Worm (Caenorhabditis elegans) whole organism, L4/young adult: ENCODE data around the gene clec-207.
A peak's percentile ranks its signal among the peaks of the same experiment; 100 is the strongest.

ENCODE experiments used
- W03F9.2 ChIP-seq: fragments of 150-350 bp; optimal IDR thresholded peaks from 2 replicates; lab custom pipeline; 2014; ENCODE audit warnings: missing biosample characterization, missing genetic modification characterization
- dao-5 ChIP-seq: sonication (generic microtip); optimal IDR thresholded peaks from 2 replicates; lab custom pipeline; 2016; ENCODE audit warnings: missing genotype, missing genetic modification characterization, moderate library complexity, missing compliant biosample characterization
- him-1 ChIP-seq: sonication (generic microtip); optimal IDR thresholded peaks from 2 replicates; lab custom pipeline; 2016; ENCODE audit warnings: missing genotype, missing genetic modification reagents, missing genetic modification characterization, missing compliant biosample characterization

clec-207 gene

DNA sequence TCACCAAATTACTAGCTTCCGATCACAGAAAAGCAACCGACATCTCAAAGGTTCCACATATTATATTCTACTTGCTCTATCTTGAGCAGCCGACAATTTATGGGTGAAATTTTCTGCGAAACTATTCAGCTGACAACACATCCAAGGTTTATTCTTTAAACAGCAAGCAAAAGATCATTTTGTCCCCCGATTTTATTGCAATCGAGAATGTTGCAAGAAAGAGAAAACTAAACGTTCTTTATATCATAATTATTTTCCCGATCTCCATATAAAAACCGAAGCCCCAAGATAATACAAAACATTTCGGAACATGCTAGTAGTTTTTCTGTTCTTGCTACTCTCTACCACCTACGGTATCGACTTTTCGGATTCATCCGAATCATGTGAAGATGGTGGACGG, at the start of gene clec-207:
Gene clec-207, plus strand, starts transcription at position 301 of the 400 bp plus-strand sequence.
- TF ChIP-seq him-1 (tag; lab: Kevin White, UChicago) (no peak), dao-5 (tag; lab: Kevin White, UChicago) (no peak), W03F9.2 (tag; lab: Kevin White, UChicago) (no peak)

DNA sequence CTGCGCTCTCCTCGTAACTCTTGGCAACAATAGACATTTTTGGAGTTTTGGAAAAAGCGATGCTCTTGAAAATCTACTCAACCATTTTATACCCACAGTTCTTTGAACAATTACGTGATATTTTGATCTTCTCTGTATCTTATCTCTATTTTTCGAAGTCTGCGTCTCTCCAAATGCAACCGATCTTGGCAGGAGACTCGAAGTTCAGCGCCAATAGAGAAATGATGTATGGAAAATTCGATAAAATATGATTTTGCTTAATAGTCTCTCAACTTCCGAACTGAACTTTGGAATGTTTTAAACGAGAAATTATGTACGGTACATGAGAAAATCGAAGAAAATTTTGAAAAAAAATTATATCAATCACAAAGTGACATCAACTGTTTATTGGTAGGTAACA, 45.7 kb upstream of the clec-207 start, which contains the start of gene comt-4:
Gene comt-4, minus strand, starts transcription at position 50 of the 400 bp plus-strand sequence.
- TF ChIP-seq W03F9.2 (tag; lab: Kevin White, UChicago): no peak
- TF ChIP-seq him-1 (tag; lab: Kevin White, UChicago): no peak
- TF ChIP-seq dao-5 (tag; lab: Kevin White, UChicago): no peak

- no peak for TF ChIP-seq dao-5 (tag; lab: Kevin White, UChicago)
- TF ChIP-seq W03F9.2 (tag; lab: Kevin White, UChicago): no peak
- TF ChIP-seq him-1 (tag; lab: Kevin White, UChicago): no peak
These were observed 45.1 kb upstream of the clec-207 start for ce11 chrV:2050790-2051189.

DNA sequence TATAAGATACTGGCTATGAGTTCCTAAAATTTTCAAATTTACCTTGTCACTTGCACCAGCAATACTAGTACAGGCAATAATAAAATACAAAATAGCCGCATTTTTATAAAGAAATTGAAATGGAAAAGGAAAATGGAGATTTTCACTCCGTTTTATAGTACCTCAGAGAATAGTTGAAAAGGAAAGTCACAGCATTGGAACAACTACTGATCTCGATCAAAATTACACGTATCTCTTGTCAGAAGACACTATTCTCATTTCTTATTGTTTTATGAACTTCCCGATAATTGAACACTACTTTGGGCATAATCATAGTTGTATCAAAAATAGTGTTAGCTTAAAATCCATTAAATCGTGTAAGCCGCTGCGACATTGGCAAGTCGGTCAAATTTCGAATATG, 44.4 kb upstream of the clec-207 start, which contains the start of gene Y40B10A.11:
Gene Y40B10A.11, minus strand, starts transcription at position 101 of the 400 bp plus-strand sequence.
- TF ChIP-seq dao-5 (tag; lab: Kevin White, UChicago) (no peak), him-1 (tag; lab: Kevin White, UChicago) (no peak), W03F9.2 (tag; lab: Kevin White, UChicago) (no peak)

ce11 chrV:2053509-2053908, 42.4 kb upstream of the clec-207 start, which contains the start of gene comt-5:
comt-5 (minus strand) TSS chrV:2053609.
- TF ChIP-seq dao-5 (tag; lab: Kevin White, UChicago) (no peak), W03F9.2 (tag; lab: Kevin White, UChicago) (no peak), him-1 (tag; lab: Kevin White, UChicago) (no peak)

ce11 chrV:2054254-2054653, 41.6 kb upstream of the clec-207 start:
- no peak for TF ChIP-seq dao-5 (tag; lab: Kevin White, UChicago)
- no peak for TF ChIP-seq W03F9.2 (tag; lab: Kevin White, UChicago)
- no peak for TF ChIP-seq him-1 (tag; lab: Kevin White, UChicago)

DNA sequence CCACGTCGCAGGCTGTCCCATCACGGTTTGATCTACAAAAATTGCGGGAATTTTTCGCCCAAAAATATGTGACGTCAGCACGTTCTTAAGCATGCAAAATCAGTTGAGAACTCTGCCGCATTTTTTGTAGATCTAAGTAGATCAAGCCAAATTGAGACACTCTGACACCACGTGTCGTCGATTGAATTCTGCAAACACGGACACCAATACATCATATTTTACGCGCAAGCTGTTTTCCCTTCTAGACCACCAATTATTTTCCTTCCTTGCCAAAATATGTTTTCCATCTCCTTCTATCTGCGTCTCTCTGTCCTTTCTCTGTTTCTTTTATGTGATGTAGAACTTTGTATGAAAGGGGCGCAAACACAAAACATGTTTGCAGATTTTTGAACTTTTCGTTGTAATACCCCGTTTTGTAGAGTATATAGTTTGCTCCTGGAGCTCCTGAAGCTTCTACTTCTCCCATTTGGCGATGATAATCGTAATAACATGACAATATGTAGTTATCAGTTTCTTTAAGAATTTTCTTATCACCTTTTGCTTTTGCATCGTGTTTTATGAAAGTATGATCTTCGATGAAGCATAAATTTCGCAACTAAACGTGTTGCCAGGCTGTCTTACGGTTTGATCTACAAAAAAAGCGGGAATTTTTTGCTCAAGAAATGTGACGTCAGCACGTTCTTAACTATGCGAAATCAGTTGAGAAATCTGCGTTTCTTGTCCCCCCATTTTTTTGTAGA, 39.9 kb upstream of the clec-207 start:
- TF ChIP-seq dao-5 (tag; lab: Kevin White, UChicago) (no peak), W03F9.2 (tag; lab: Kevin White, UChicago) (no peak), him-1 (tag; lab: Kevin White, UChicago) (no peak)

DNA sequence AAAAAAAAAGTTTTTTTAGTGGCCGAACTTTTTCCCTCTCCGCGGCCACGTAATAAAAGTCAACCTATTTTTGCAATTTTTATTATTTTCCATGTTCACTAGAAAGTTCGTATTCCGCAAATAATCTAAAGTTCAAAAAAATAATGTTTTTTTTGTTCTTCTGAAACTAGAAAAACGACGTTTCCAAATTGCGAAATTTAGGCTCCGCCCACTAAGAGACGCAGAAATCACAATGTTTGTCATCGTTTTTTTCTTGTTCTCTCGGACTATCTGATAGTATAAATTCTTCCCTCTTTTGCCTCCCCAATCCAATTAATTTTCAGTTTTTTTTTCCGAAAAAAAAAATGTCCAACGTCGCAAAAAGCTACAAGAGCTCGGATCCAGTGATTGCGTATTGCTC, 38.5 kb upstream of the clec-207 start, which contains the start of gene comt-3:
Gene comt-3, plus strand, starts transcription at position 214 of the 400 bp plus-strand sequence.
- no peak for TF ChIP-seq W03F9.2 (tag; lab: Kevin White, UChicago)
- no peak for TF ChIP-seq dao-5 (tag; lab: Kevin White, UChicago)
- no peak for TF ChIP-seq him-1 (tag; lab: Kevin White, UChicago)

- no peak for TF ChIP-seq him-1 (tag; lab: Kevin White, UChicago)
- no peak for TF ChIP-seq dao-5 (tag; lab: Kevin White, UChicago)
These were observed 29.1 kb upstream of the clec-207 start, which contains the start of gene nhr-86 for ce11 chrV:2066780-2067179. nhr-86 (minus strand) TSS chrV:2066850.

- TF ChIP-seq W03F9.2 (tag; lab: Kevin White, UChicago) (peak; percentile 44), him-1 (tag; lab: Kevin White, UChicago) (no peak)
These were observed 28.5 kb upstream of the clec-207 start for ce11 chrV:2067419-2067818.

- no peak for TF ChIP-seq W03F9.2 (tag; lab: Kevin White, UChicago)
- TF ChIP-seq dao-5 (tag; lab: Kevin White, UChicago): no peak
- no peak for TF ChIP-seq him-1 (tag; lab: Kevin White, UChicago)
These were observed 27.8 kb upstream of the clec-207 start, which contains the start of gene lbp-9 for ce11 chrV:2067985-2068499. lbp-9 (plus strand) TSS chrV:2068449.

DNA sequence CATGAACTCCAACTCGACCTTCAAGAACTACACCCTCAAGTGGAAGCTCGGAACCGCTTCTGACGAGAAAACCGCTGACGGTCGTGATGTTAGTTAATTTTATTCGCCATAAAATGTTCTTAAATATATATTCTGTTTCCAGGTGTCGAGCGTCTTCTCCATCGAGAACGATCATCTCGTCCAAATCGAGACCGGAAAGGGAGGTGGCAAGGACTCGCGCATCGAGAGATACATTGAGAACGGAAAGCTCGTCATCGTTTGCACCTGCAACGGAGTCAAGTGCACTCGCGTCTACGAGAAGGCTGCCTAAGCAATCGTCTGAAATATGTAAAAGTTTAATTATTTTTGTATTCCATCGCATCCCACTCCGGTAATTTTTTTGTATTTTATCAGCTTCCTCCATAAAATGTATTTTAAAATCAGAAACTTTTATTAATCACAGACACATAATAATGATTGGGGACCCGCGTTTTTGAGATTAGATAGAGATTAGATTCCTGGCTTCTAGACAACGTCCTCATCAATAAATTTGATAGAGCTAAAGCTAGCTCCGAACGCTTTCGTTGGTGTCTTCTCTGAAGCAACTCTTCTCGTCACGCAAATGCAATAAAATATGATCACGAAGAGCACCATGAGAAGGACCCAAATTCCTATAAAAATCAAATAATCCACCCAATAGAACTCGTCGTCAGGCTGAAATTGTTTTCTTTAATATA, 27.0 kb upstream of the clec-207 start:
- no peak for TF ChIP-seq W03F9.2 (tag; lab: Kevin White, UChicago)
- no peak for TF ChIP-seq him-1 (tag; lab: Kevin White, UChicago)
- TF ChIP-seq dao-5 (tag; lab: Kevin White, UChicago): no peak

ce11 chrV:2072807-2073206, 23.1 kb upstream of the clec-207 start, which contains the start of gene Y40B10A.9:
Y40B10A.9 (minus strand) TSS chrV:2072907.
- TF ChIP-seq him-1 (tag; lab: Kevin White, UChicago): no peak
- TF ChIP-seq dao-5 (tag; lab: Kevin White, UChicago): no peak
- TF ChIP-seq W03F9.2 (tag; lab: Kevin White, UChicago): no peak
